Fruit fly (Drosophila melanogaster): ENCODE measurements around the gene htk.

DNA sequence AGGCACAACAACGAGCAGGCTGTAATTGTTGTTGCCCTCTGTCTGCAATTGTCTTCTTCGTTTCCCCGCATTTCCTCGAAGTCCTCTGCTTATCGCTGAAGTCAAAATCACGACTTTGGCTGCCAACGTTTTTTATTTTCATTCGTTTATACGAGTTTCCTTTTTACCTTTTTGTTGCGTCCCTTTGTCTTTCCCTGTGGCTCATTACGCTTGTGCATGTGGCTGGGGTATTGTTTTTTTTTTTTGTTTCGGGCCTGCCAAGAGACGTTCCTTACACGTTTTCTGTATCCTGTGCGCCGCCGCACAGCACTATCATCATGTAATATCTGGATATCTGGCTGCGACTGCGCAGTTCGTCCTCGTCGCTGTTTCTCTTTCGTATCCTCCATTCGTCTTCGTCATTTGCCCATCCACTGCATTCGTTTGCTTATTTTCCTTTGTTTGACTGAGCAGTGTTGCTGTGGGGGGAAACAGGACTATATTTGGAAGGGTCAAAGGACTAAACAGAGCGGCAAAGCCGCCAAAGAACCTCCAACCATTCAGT is 22.9 kb downstream of the htk start:
- TF ChIP-seq h (optimal IDR thresholded peaks at IDR 0.05), result no peak
- TF ChIP-seq insv (optimal IDR thresholded peaks at IDR 0.05), result no peak
- TF ChIP-seq psq (optimal IDR thresholded peaks at IDR 0.05), result no peak
- no peak for TF ChIP-seq Myc (optimal IDR thresholded peaks at IDR 0.05)
- no peak for TF ChIP-seq Sin3A (optimal IDR thresholded peaks at IDR 0.05)
